Worm (Caenorhabditis elegans) whole organism, early embryonic: ENCODE results near the gene fbxa-112.

Experiments
- B0310.2 ChIP-seq: sonication (generic microtip); optimal IDR thresholded peaks from 2 replicates; lab custom pipeline; 2016; ENCODE audit warnings: mild to moderate bottlenecking, missing genetic modification characterization, missing compliant biosample characterization
- F13C5.2 ChIP-seq: sonication (generic microtip); optimal IDR thresholded peaks from 2 replicates; lab custom pipeline; 2017; ENCODE audit warnings: mild to moderate bottlenecking, missing genetic modification characterization, inconsistent platforms, missing compliant biosample characterization
- aly-1 ChIP-seq: sonication (generic microtip); optimal IDR thresholded peaks from 2 replicates; lab custom pipeline; 2016; ENCODE audit warnings: missing genetic modification characterization, missing compliant biosample characterization
- ama-1 ChIP-seq: fragments of 150-350 bp; optimal IDR thresholded peaks from 2 replicates; lab custom pipeline; 2014
- ceh-36 ChIP-seq: sonication (generic microtip); optimal IDR thresholded peaks from 2 replicates; lab custom pipeline; 2016; ENCODE audit warnings: missing genetic modification characterization, inconsistent platforms, missing compliant biosample characterization
- ets-7 ChIP-seq: sonication (generic microtip); optimal IDR thresholded peaks from 2 replicates; lab custom pipeline; 2016; ENCODE audit warnings: missing genotype, missing genetic modification characterization, missing compliant biosample characterization
- flt-1 ChIP-seq: fragments of 200-800 bp; sonication (Bioruptor generic); IDR thresholded peaks from 2 replicates; pipeline ENCODE4 v1.3.6; 2022; ENCODE audit warnings: missing genetic modification characterization, missing compliant biosample characterization
- hmbx-1 ChIP-seq: sonication (generic microtip); optimal IDR thresholded peaks from 2 replicates; lab custom pipeline; 2016; ENCODE audit warnings: mild to moderate bottlenecking, missing genetic modification characterization, missing compliant biosample characterization
- hnd-1 ChIP-seq: sonication (generic microtip); optimal IDR thresholded peaks from 2 replicates; lab custom pipeline; 2016; ENCODE audit warnings: missing genetic modification characterization, missing compliant biosample characterization
- sea-1 ChIP-seq: fragments of 200-800 bp; sonication (Bioruptor generic); conservative IDR thresholded peaks from 2 replicates; pipeline ENCODE4 v1.3.6; 2022; ENCODE audit warnings: missing genetic modification characterization, missing compliant biosample characterization
- tbx-37 ChIP-seq: fragments of 200-800 bp; sonication (Bioruptor generic); conservative IDR thresholded peaks from 2 replicates; pipeline ENCODE4 v1.3.6; 2022; ENCODE audit warnings: missing genetic modification reagents, missing genetic modification characterization, missing compliant biosample characterization
- tra-4 ChIP-seq: sonication (generic microtip); optimal IDR thresholded peaks from 2 replicates; lab custom pipeline; 2017; ENCODE audit warnings: missing genetic modification characterization, missing compliant biosample characterization

DNA sequence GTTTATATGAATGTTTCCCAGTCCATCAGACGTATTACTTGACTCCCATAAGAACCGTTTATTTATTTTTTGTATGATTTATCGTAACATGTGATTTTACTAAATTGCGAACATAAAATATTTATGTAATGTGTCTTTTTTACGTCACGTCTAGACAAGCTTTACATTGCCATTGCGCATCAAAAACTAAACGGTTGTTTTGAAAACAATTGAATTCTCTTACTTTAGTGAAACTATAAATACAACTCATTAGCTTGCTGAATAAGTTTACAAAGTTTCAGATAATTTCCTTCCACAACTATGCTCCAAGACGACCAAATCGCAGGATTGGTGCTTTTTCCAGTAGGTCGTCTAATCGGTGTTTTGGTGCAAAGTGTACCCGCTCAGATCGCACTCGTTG lies 27.0 kb upstream of the fbxa-112 start, which contains the start of gene srx-54:
- TF ChIP-seq sea-1 (GFP tag; lab: Robert Waterston, UW): no peak
- no peak for TF ChIP-seq F13C5.2
- TF ChIP-seq ets-7 (tag; lab: Kevin White, UChicago): no peak
- no peak for TF ChIP-seq B0310.2 (tag; lab: Kevin White, UChicago)
- TF ChIP-seq hnd-1 (tag; lab: Kevin White, UChicago): no peak
- no peak for TF ChIP-seq flt-1 (GFP tag; lab: Robert Waterston, UW)
- no peak for TF ChIP-seq hmbx-1 (tag; lab: Kevin White, UChicago)
- no peak for TF ChIP-seq ceh-36
- TF ChIP-seq ama-1 (lab: Kevin White, UChicago): no peak
- TF ChIP-seq tra-4: no peak
- TF ChIP-seq aly-1 (tag; lab: Kevin White, UChicago): no peak
- no peak for TF ChIP-seq tbx-37 (GFP tag; lab: Robert Waterston, UW)
